Fruit fly (Drosophila melanogaster): ENCODE data around the gene CG15337.

dm6 chrX:8170166-8170565 lies 10.3 kb downstream of the CG15337 start, which contains the start of gene CG2278:
- TF ChIP-seq CG34367 (tag; optimal IDR thresholded peaks at IDR 0.05), result no peak
- TF ChIP-seq CG8159 (tag; optimal IDR thresholded peaks at IDR 0.05), result no peak
- no peak for TF ChIP-seq CG15710 (tag; optimal IDR thresholded peaks at IDR 0.05)
- no peak for TF ChIP-seq CG10348 (GFP tag; IDR thresholded peaks at IDR 0.05)
- no peak for TF ChIP-seq CG13204 (GFP tag; optimal IDR thresholded peaks at IDR 0.05)
- no peak for TF ChIP-seq Pif1A (GFP tag; optimal IDR thresholded peaks at IDR 0.05)
- TF ChIP-seq CG14655 (GFP tag; optimal IDR thresholded peaks at IDR 0.05), result no peak
- no peak for TF ChIP-seq EcR (GFP tag; optimal IDR thresholded peaks at IDR 0.05)
- no peak for TF ChIP-seq CG9948 (tag; optimal IDR thresholded peaks at IDR 0.05)
- no peak for TF ChIP-seq CG32121 (GFP tag; IDR thresholded peaks at IDR 0.05)

Measured in whole organism, pupa.